Worm (Caenorhabditis elegans): ENCODE measurements around the gene fig-1.

The fig-1 gene

ce11 chrV:10940571-10940991 is 40.4 kb downstream of the fig-1 start (continued):
- no peak for TF ChIP-seq lir-3 (tag; optimal IDR thresholded peaks at IDR 0.05)
- TF ChIP-seq ces-1 (GFP tag; optimal IDR thresholded peaks at IDR 0.05) = no peak
- no peak for TF ChIP-seq dmd-8 (GFP tag; IDR thresholded peaks at IDR 0.05)
- TF ChIP-seq skn-1 (tag; optimal IDR thresholded peaks at IDR 0.05) = no peak
- TF ChIP-seq nhr-48 (tag; optimal IDR thresholded peaks at IDR 0.05) = peak; percentile 89
- no peak for TF ChIP-seq lin-15B (tag; optimal IDR thresholded peaks at IDR 0.05)
- TF ChIP-seq lin-38 (GFP tag; IDR thresholded peaks at IDR 0.05) = peak; percentile 38
- peak; percentile 65 for TF ChIP-seq mep-1 (tag; optimal IDR thresholded peaks at IDR 0.05)
- TF ChIP-seq dmd-9 (GFP tag; IDR thresholded peaks at IDR 0.05) = no peak
- peak; percentile 95 for TF ChIP-seq hlh-11 (tag; optimal IDR thresholded peaks at IDR 0.05)
- TF ChIP-seq nhr-25 (tag; optimal IDR thresholded peaks at IDR 0.05; ENCODE audit: borderline replicate concordance, insufficient read depth) = no peak
- TF ChIP-seq vab-7 (GFP tag; IDR thresholded peaks at IDR 0.05) = no peak
- no peak for TF ChIP-seq ceh-20 (GFP tag; IDR thresholded peaks at IDR 0.05)
- peak; percentile 36 for TF ChIP-seq dpl-1 (GFP tag; optimal IDR thresholded peaks at IDR 0.05)
- no peak for TF ChIP-seq aly-2 (tag; optimal IDR thresholded peaks at IDR 0.05)
- peak; percentile 88 for TF ChIP-seq dve-1 (tag; optimal IDR thresholded peaks at IDR 0.05; ENCODE audit: insufficient read depth)
- TF ChIP-seq mdl-1 (tag; optimal IDR thresholded peaks at IDR 0.05) = peak; percentile 70 to 72
- peak in 1 of 2 experiments; percentile 73 for TF ChIP-seq lsy-2 (tag; optimal IDR thresholded peaks at IDR 0.05)
- TF ChIP-seq egl-43 (GFP tag; IDR thresholded peaks at IDR 0.05) = no peak
- no peak for TF ChIP-seq ceh-44 (GFP tag; IDR thresholded peaks at IDR 0.05)
- TF ChIP-seq fkh-10 (GFP tag; optimal IDR thresholded peaks at IDR 0.05) = no peak
- TF ChIP-seq jun-1 (tag; optimal IDR thresholded peaks at IDR 0.05) = no peak
- no peak for TF ChIP-seq lim-7 (GFP tag; IDR thresholded peaks at IDR 0.05)
- TF ChIP-seq F10B5.3 (tag; optimal IDR thresholded peaks at IDR 0.05) = no peak
- TF ChIP-seq lin-39 (tag; optimal IDR thresholded peaks at IDR 0.05) = no peak
- no peak for TF ChIP-seq php-3 (GFP tag; IDR thresholded peaks at IDR 0.05)
- peak; percentile 28 for TF ChIP-seq pqm-1 (tag; optimal IDR thresholded peaks at IDR 0.05)
- TF ChIP-seq mes-2 (tag; optimal IDR thresholded peaks at IDR 0.05; ENCODE audit: poor library complexity, severe bottlenecking) = peak; percentile 61
- peak; percentile 58 for TF ChIP-seq ama-1 (optimal IDR thresholded peaks at IDR 0.05)

DNA sequence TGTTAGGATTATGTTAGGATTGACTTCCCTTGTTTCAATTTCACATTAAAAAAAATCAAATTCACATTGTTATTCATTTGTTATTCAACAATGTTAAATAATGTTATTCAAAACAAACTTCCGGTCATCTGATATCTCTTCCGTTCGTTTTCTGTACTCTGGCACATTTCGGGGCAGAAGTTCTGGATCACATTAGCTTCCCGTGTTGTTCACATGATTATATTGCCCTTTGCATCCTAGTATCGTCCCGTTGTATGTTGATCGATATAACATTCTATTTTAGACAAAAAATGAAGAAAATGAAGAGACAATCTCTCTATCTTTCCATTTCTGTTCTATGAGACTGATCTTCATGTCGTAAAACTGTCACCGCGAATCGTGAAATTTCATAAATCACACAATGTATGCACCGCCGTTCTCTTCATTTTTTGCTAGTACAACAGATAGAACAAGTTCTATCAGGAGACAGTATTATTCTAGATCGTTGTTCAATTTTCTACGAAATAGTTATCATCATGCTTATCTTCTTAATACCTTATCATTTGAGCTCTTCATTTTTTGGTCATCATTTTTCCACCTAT is 40.9 kb downstream of the fig-1 start:
- TF ChIP-seq dve-1 (tag; optimal IDR thresholded peaks at IDR 0.05; ENCODE audit: insufficient read depth) (peak; percentile 46), spr-3 (GFP tag; optimal IDR thresholded peaks at IDR 0.05) (no peak), hlh-30 (tag; optimal IDR thresholded peaks at IDR 0.05; ENCODE audit: insufficient read depth) (peak; percentile 80), mxl-2 (GFP tag; conservative IDR thresholded peaks at IDR 0.05) (peak; percentile 96), unc-62 (GFP tag; optimal IDR thresholded peaks at IDR 0.05 in 1 of 2) (peak in 1 of 2 experiments; percentile 44), unc-62 (tag; optimal IDR thresholded peaks at IDR 0.05) (no peak), ceh-20 (GFP tag; IDR thresholded peaks at IDR 0.05) (peak; percentile 32; the same call in 1 of the 2 replicates), lir-3 (tag; optimal IDR thresholded peaks at IDR 0.05) (no peak), aha-1 (tag) (peak; percentile 72), php-3 (GFP tag; IDR thresholded peaks at IDR 0.05) (peak; percentile 84)

- TF ChIP-seq jun-1 (tag; optimal IDR thresholded peaks at IDR 0.05) (no peak), nhr-6 (tag; optimal IDR thresholded peaks at IDR 0.05) (peak; percentile 36), duxl-1 (tag; optimal IDR thresholded peaks at IDR 0.05; ENCODE audit: poor library complexity) (no peak), T20F7.1 (GFP tag; optimal IDR thresholded peaks at IDR 0.05) (no peak), aha-1 (tag) (peak; percentile 83), hlh-11 (tag; optimal IDR thresholded peaks at IDR 0.05) (peak; percentile 63), F44E2.7 (GFP tag; IDR thresholded peaks at IDR 0.05) (no peak), nhr-48 (tag; optimal IDR thresholded peaks at IDR 0.05) (peak; percentile 24), ces-1 (GFP tag; optimal IDR thresholded peaks at IDR 0.05) (no peak), skn-1 (tag; optimal IDR thresholded peaks at IDR 0.05) (no peak), ztf-7 (tag; optimal IDR thresholded peaks at IDR 0.05) (peak; percentile 76), mxl-2 (GFP tag; conservative IDR thresholded peaks at IDR 0.05) (no peak), zip-2 (tag; optimal IDR thresholded peaks at IDR 0.05) (peak; percentile 96), mxl-3 (GFP tag; optimal IDR thresholded peaks at IDR 0.05) (peak; percentile 35), mdl-1 (tag; optimal IDR thresholded peaks at IDR 0.05) (peak in 1 of 2 experiments; percentile 44), dmd-8 (GFP tag; IDR thresholded peaks at IDR 0.05) (no peak), ZK546.5 (tag; optimal IDR thresholded peaks at IDR 0.05) (no peak), tra-1 (GFP tag; IDR thresholded peaks at IDR 0.05) (0 out of 2 replicates have a peak, but pooled peaks have one; percentile 9), dve-1 (tag; optimal IDR thresholded peaks at IDR 0.05; ENCODE audit: insufficient read depth) (peak; percentile 88), cey-2 (tag; optimal IDR thresholded peaks at IDR 0.05; ENCODE audit: borderline replicate concordance, insufficient read depth) (peak; percentile 43), daf-12 (tag; optimal IDR thresholded peaks at IDR 0.05) (no peak)
Observed at ce11 chrV:10938739-10939138, 42.3 kb downstream of the fig-1 start, which contains the start of gene F17C11.11. Gene F17C11.11, minus strand, starts transcription at chrV:10938817.

All from whole organism, L4 larva.